Worm (Caenorhabditis elegans) whole organism, L1 larva: ENCODE measurements around the gene srbc-13.
"Not testable (repeated sequence)": the region's sequence is repeated elsewhere in the genome, so short reads cannot be mapped to it uniquely, and the experiment has no call there.

Experiments used
- C04F5.9 ChIP-seq: sonication (generic microtip); optimal IDR thresholded peaks from 2 replicates; lab custom pipeline; 2016; ENCODE audit warnings: missing genetic modification characterization, missing compliant biosample characterization
- F16B12.6 ChIP-seq: fragments of 150-350 bp; optimal IDR thresholded peaks from 2 replicates; lab custom pipeline; 2014; ENCODE audit warnings: missing biosample characterization, missing genetic modification characterization
- aly-2 ChIP-seq: fragments of 150-350 bp; optimal IDR thresholded peaks from 2 replicates; lab custom pipeline; 2014; ENCODE audit warnings: missing biosample characterization, missing genetic modification characterization
- ceh-8 ChIP-seq: fragments of 200-800 bp; sonication (Bioruptor generic); optimal IDR thresholded peaks from 2 replicates; lab custom pipeline; 2018; ENCODE audit warnings: mild to moderate bottlenecking, missing genetic modification characterization, moderate library complexity, missing compliant biosample characterization
- ceh-90 ChIP-seq: sonication (generic microtip); optimal IDR thresholded peaks from 2 replicates; lab custom pipeline; 2016; ENCODE audit warnings: missing genetic modification characterization, missing compliant biosample characterization
- ces-1 ChIP-seq: fragments of 150-350 bp; optimal IDR thresholded peaks from 2 replicates; lab custom pipeline; 2014; ENCODE audit warnings: missing biosample characterization, missing genetic modification reagents, missing genetic modification characterization
- dpl-1 ChIP-seq, 3 experiments: fragments of 150-350 bp in 2 of 3; sonication (generic microtip) in 1 of 3; optimal IDR thresholded peaks; 2 replicates each; lab custom pipeline; 2014 to 2017; ENCODE audit warnings: missing biosample characterization in 3 of 3, missing genetic modification characterization in 3 of 3, missing genetic modification reagents in 3 of 3
- efl-1 ChIP-seq, 4 experiments: fragments of 150-350 bp; optimal IDR thresholded peaks in 3 of 4; peaks in 1 of 4; 1 replicate in 1 of 4; 2 replicates in 3 of 4; lab custom pipeline; 2014; ENCODE audit warnings: missing biosample characterization in 2 of 4, missing genetic modification characterization in 2 of 4, missing genetic modification reagents in 2 of 4
- elt-3 ChIP-seq, 6 experiments: fragments of 150-350 bp in 1 of 6; sonication (generic microtip); optimal IDR thresholded peaks; 2 replicates each; lab custom pipeline; 2017 to 2018; ENCODE audit warnings: missing biosample characterization in 6 of 6, missing genetic modification characterization in 6 of 6, inconsistent platforms in 1 of 6
- ets-5 ChIP-seq: fragments of 200-800 bp; sonication (Bioruptor generic); IDR thresholded peaks from 2 replicates; pipeline ENCODE4 v1.3.6; 2022; ENCODE audit warnings: missing genetic modification characterization, missing compliant biosample characterization
- hlh-17 ChIP-seq: fragments of 200-800 bp; sonication (Bioruptor generic); optimal IDR thresholded peaks from 2 replicates; lab custom pipeline; 2018; ENCODE audit warnings: missing genetic modification characterization, mild to moderate bottlenecking, missing compliant biosample characterization, moderate library complexity, borderline replicate concordance
- hlh-4 ChIP-seq: sonication (generic microtip); optimal IDR thresholded peaks from 2 replicates; lab custom pipeline; 2016; ENCODE audit warnings: mild to moderate bottlenecking, missing genetic modification characterization, missing compliant biosample characterization
- lin-35 ChIP-seq, 2 experiments: fragments of 150-350 bp; optimal IDR thresholded peaks; 2 replicates each; lab custom pipeline; 2014; ENCODE audit warnings: missing biosample characterization in 2 of 2, missing genetic modification characterization in 2 of 2, missing genetic modification reagents in 2 of 2
- lsy-2 ChIP-seq, 2 experiments: fragments of 150-350 bp; optimal IDR thresholded peaks; 2 replicates each; lab custom pipeline; 2014; ENCODE audit warnings: missing biosample characterization in 2 of 2, missing genetic modification characterization in 2 of 2
- mab-9 ChIP-seq: fragments of 200-800 bp; sonication (Bioruptor generic); IDR thresholded peaks from 2 replicates; pipeline ENCODE4 v1.3.6; 2022; ENCODE audit warnings: missing genetic modification reagents, missing genetic modification characterization, missing compliant biosample characterization
- mef-2 ChIP-seq: fragments of 150-350 bp; optimal IDR thresholded peaks from 2 replicates; lab custom pipeline; 2014; ENCODE audit warnings: missing biosample characterization, missing genetic modification characterization
- nhr-12 ChIP-seq: sonication (generic microtip); optimal IDR thresholded peaks from 2 replicates; lab custom pipeline; 2017; ENCODE audit warnings: missing biosample characterization, missing genetic modification characterization
- nhr-19 ChIP-seq: fragments of 200-800 bp; sonication (Bioruptor generic); conservative IDR thresholded peaks from 2 replicates; pipeline ENCODE4 v1.3.6; 2022; ENCODE audit warnings: missing genetic modification characterization, missing compliant biosample characterization
- nhr-237 ChIP-seq: fragments of 150-350 bp; optimal IDR thresholded peaks from 2 replicates; lab custom pipeline; 2014; ENCODE audit warnings: missing biosample characterization, missing genetic modification characterization
- nhr-47 ChIP-seq: sonication (generic microtip); optimal IDR thresholded peaks from 2 replicates; lab custom pipeline; 2016; ENCODE audit warnings: mild to moderate bottlenecking, missing genetic modification characterization, moderate library complexity, missing compliant biosample characterization
- nhr-77 ChIP-seq: fragments of 150-350 bp; optimal IDR thresholded peaks from 2 replicates; lab custom pipeline; 2014; ENCODE audit warnings: missing biosample characterization, missing genetic modification characterization
- nhr-84 ChIP-seq: sonication (generic microtip); optimal IDR thresholded peaks from 2 replicates; lab custom pipeline; 2017; ENCODE audit warnings: missing biosample characterization, missing genetic modification characterization
- nhr-85 ChIP-seq: sonication (generic microtip); peaks from one replicate; lab custom pipeline; 2016; ENCODE audit warnings: missing genetic modification characterization, inconsistent platforms, missing compliant biosample characterization
- nhr-90 ChIP-seq: sonication (generic microtip); optimal IDR thresholded peaks from 2 replicates; lab custom pipeline; 2016; ENCODE audit warnings: mild to moderate bottlenecking, missing genetic modification characterization, missing compliant biosample characterization; ENCODE audit not compliant: poor library complexity
- sup-37 ChIP-seq: fragments of 200-800 bp; sonication (Bioruptor generic); optimal IDR thresholded peaks from 2 replicates; lab custom pipeline; 2018; ENCODE audit warnings: mild to moderate bottlenecking, missing genetic modification characterization, missing compliant biosample characterization
- swsn-7 ChIP-seq: sonication (generic microtip); optimal IDR thresholded peaks from 2 replicates; lab custom pipeline; 2016; ENCODE audit warnings: missing genetic modification characterization, missing compliant biosample characterization
- tlp-1 ChIP-seq: fragments of 150-350 bp; optimal IDR thresholded peaks from 2 replicates; lab custom pipeline; 2014; ENCODE audit warnings: missing biosample characterization, missing genetic modification characterization
- unc-62 ChIP-seq: fragments of 150-350 bp; optimal IDR thresholded peaks from 2 replicates; lab custom pipeline; 2014; ENCODE audit warnings: missing biosample characterization, missing genetic modification reagents, missing genetic modification characterization
- xbp-1 ChIP-seq: sonication (generic microtip); optimal IDR thresholded peaks from 2 replicates; lab custom pipeline; 2016; ENCODE audit warnings: missing genetic modification characterization, missing compliant biosample characterization
- zag-1 ChIP-seq: fragments of 150-350 bp; optimal IDR thresholded peaks from 2 replicates; lab custom pipeline; 2014; ENCODE audit warnings: missing biosample characterization, missing genetic modification characterization

Gene srbc-13

DNA sequence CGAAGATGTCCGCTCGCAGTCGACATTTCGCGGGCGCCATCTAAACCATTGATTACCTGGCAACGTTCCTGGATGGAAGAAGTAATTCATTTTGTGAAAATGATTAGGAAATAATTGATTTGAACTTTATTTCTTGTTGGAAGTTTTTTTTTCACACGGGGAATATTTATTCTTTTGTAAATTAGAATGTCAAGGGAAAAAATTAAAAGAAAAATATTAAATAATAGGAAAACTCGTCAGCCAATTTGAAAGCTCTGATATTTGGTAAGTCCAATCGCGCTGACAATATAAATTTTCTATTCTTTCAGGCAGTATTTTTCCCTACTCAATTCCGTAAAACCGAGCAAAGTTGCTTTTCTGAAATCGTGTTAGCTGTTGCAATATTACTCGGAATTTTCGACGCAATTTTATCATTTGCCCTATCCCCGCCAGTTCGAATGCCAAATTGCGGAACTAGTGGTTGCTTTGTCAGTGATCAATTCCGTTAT is 8.6 kb upstream of the srbc-13 start, which contains the start of the genes K09C6.7 and K09C6.10:
K09C6.7 (minus strand) TSS at position 101 of the 488 bp plus-strand sequence.
K09C6.10 (plus strand) TSS at position 438 of the 488 bp plus-strand sequence.
- not testable (repeated sequence) for TF ChIP-seq nhr-19; mab-9 (GFP tag; lab: Robert Waterston, UW); aly-2 (tag; lab: Kevin White, UChicago)

DNA sequence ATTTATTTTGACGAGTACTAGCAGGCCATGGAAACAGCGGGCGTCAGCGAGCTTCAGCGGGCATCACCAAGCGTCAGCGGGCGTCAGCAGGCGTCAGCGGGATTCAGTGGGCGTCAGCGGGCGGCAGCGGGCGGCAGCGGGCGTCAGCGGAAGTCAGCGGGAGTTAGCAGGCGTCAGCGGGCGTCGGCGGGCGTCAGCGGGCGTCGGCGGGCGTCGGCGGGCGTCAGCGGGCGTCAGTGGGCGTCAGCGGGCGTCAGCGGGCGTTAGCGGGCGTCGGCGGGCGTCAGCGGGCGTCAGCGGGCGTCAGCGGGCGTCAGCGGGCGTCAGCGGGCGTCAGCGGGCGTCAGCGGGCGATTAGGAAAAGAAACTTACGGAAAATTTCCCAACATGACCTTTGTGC is 5.0 kb upstream of the srbc-13 start:
- TF ChIP-seq ets-5, result no peak
- TF ChIP-seq ceh-8 (GFP tag; lab: Kevin White, UChicago), result peak; percentile 65

ce11 chrV:843118-843517 is 4.5 kb upstream of the srbc-13 start, which contains the start of gene K09C6.8:
K09C6.8 (minus strand) TSS chrV:843218.
- not testable (repeated sequence) for TF ChIP-seq elt-3 (tag; optimal IDR thresholded peaks at IDR 0.05; lab: Kevin White, UChicago); zag-1 (tag; lab: Kevin White, UChicago); sup-37 (GFP tag; lab: Kevin White, UChicago)

- TF ChIP-seq efl-1 (optimal IDR thresholded peaks at IDR 0.05; lab: Kevin White, UChicago), result no peak
- peak in 1 of 2 experiments; percentile 56 for TF ChIP-seq efl-1 (GFP tag; optimal IDR thresholded peaks at IDR 0.05 in 1 of 2; lab: Kevin White, UChicago)
- TF ChIP-seq nhr-19, result no peak
- no peak for TF ChIP-seq nhr-90 (tag; lab: Kevin White, UChicago)
- peak; percentile 52 for TF ChIP-seq nhr-85 (tag; lab: Kevin White, UChicago)
Measured at ce11 chrV:849042-849441, 1.4 kb downstream of the srbc-13 start.

DNA sequence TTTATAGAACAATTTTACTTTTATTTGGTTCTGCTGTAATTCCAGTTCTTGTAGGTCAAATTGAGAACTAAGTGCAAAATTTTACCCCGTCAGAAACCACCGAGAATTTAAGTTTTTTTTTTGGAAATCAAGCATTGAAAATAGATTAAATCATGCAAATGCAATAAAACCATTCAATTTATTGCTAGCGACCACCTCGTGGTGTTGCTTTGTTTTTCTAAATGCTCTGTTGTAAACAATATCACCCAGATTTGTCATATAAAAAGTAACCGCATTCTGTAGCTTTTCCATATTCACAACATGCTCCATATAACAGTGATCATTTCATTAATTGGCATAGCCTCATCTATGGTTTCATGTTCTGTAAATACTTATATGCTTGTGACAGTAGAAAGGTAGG is 1.9 kb downstream of the srbc-13 start, which contains the start of gene srbc-12:
srbc-12 (plus strand) TSS at position 301 of the 400 bp plus-strand sequence.
- no peak for TF ChIP-seq nhr-85 (tag; lab: Kevin White, UChicago)
- no peak for TF ChIP-seq C04F5.9 (tag; lab: Kevin White, UChicago)
- TF ChIP-seq swsn-7, result no peak
- TF ChIP-seq nhr-12 (tag; lab: Kevin White, UChicago), result no peak
- no peak for TF ChIP-seq nhr-84 (tag; lab: Kevin White, UChicago)
- TF ChIP-seq F16B12.6 (tag; lab: Kevin White, UChicago), result no peak
- no peak for TF ChIP-seq ceh-8 (GFP tag; lab: Kevin White, UChicago)
- no peak for TF ChIP-seq lin-35 (GFP tag; optimal IDR thresholded peaks at IDR 0.05; lab: Kevin White, UChicago)
- TF ChIP-seq lsy-2 (tag; optimal IDR thresholded peaks at IDR 0.05; lab: Kevin White, UChicago), result no peak
- TF ChIP-seq, all 84 proteins: peak for 0

DNA sequence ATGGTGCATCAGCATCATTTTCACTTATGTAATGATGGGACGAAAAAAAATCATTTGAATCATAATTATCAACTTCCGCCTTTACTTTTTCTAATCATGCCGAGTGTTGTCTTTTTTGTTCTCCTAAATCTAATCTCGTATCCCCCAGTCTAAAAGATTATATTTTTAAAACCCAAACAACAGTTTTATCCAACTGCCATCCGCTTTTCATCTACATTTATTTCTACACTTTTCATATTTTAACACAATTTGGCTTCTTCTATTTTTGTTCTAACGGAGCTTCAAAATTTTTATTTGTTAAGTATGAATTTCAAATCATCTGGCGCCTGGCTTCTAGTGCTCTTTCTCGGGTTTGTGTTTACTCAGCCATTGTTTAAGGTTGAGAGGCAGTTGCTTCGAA is 4.6 kb downstream of the srbc-13 start, which contains the start of gene K09C6.3:
K09C6.3 (plus strand) TSS at position 301 of the 400 bp plus-strand sequence.
- no peak for TF ChIP-seq F16B12.6 (tag; lab: Kevin White, UChicago)
- no peak for TF ChIP-seq dpl-1 (GFP tag; optimal IDR thresholded peaks at IDR 0.05; lab: Kevin White, UChicago)
- no peak for TF ChIP-seq ceh-90 (tag; lab: Kevin White, UChicago)
- no peak for TF ChIP-seq ces-1 (GFP tag; lab: Kevin White, UChicago)
- TF ChIP-seq tlp-1, result no peak
- no peak for TF ChIP-seq mef-2 (tag; lab: Kevin White, UChicago)
- no peak for TF ChIP-seq nhr-47 (tag; lab: Kevin White, UChicago)
- TF ChIP-seq unc-62 (GFP tag; lab: Kevin White, UChicago), result no peak
- TF ChIP-seq nhr-77 (tag; lab: Kevin White, UChicago), result no peak
- no peak for TF ChIP-seq hlh-4
- no peak for TF ChIP-seq xbp-1 (tag; lab: Kevin White, UChicago)
- TF ChIP-seq nhr-237, result no peak
- TF ChIP-seq nhr-84 (tag; lab: Kevin White, UChicago), result no peak
- no peak for TF ChIP-seq mab-9 (GFP tag; lab: Robert Waterston, UW)
- no peak for TF ChIP-seq ets-5
- no peak for TF ChIP-seq lin-35 (GFP tag; optimal IDR thresholded peaks at IDR 0.05; lab: Kevin White, UChicago)
- no peak for TF ChIP-seq hlh-17 (GFP tag; lab: Kevin White, UChicago)
